Worm (Caenorhabditis elegans): ENCODE results near the gene Y61B8B.3.
"Not testable (repeated sequence)": the region's sequence is repeated elsewhere in the genome, so short reads cannot be mapped to it uniquely, and the experiment has no call there.

The Y61B8B.3 gene

ce11 chrV:17307926-17308325, 4.4 kb downstream of the Y61B8B.3 start:
- TF ChIP-seq W03F9.2 (tag; optimal IDR thresholded peaks at IDR 0.05) (no peak), him-1 (tag; optimal IDR thresholded peaks at IDR 0.05) (no peak), dao-5 (tag; optimal IDR thresholded peaks at IDR 0.05) (no peak)

ce11 chrV:17303392-17303791, 8.9 kb downstream of the Y61B8B.3 start:
- no peak for TF ChIP-seq W03F9.2 (tag; optimal IDR thresholded peaks at IDR 0.05)
- TF ChIP-seq him-1 (tag; optimal IDR thresholded peaks at IDR 0.05), result no peak
- no peak for TF ChIP-seq dao-5 (tag; optimal IDR thresholded peaks at IDR 0.05)

DNA sequence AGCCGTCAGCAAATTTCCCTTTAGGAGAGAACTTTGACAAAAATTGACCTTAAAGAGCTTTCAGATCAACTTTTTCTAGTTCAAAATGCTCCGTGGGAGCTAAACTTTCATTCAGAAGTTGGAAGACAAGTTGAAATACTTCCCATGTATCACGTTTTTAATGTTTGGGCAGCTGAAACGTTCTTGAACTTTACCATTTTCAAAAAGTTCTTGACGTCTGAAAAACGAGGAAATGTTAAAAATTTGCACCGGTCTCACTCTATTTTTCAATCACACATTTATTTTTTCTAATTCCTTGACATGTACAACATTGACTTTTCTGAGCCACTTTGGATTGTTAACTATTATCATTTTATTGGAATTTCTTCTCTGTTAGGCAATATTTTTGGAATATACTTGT, 9.5 kb downstream of the Y61B8B.3 start, which contains the start of gene sri-70:
sri-70 (plus strand) TSS at position 301 of the 400 bp plus-strand sequence.
- TF ChIP-seq W03F9.2 (tag; optimal IDR thresholded peaks at IDR 0.05), result no peak
- TF ChIP-seq dao-5 (tag; optimal IDR thresholded peaks at IDR 0.05), result no peak
- no peak for TF ChIP-seq him-1 (tag; optimal IDR thresholded peaks at IDR 0.05)

DNA sequence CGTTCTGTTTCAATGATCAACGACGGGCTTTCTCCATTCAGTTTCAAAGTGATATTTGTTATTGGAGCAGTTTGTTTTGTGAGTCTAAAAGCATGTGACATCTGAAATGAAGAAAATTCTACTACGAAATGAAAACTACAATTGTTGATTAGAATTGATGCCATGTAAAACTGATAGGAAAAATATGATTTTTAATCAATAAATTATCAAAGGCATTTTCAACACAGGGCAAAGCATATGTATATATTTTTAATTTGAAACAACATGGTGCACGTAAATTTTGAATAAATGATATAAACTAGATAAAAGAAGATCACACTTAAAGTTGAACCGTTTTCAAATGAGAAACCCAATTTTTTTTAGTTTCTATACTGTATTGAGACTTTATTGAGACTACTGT, 10.9 kb downstream of the Y61B8B.3 start, which contains the start of gene K10G4.5:
K10G4.5 (minus strand) TSS at position 101 of the 400 bp plus-strand sequence.
- TF ChIP-seq him-1 (tag; optimal IDR thresholded peaks at IDR 0.05), result no peak
- no peak for TF ChIP-seq W03F9.2 (tag; optimal IDR thresholded peaks at IDR 0.05)
- TF ChIP-seq dao-5 (tag; optimal IDR thresholded peaks at IDR 0.05), result no peak

DNA sequence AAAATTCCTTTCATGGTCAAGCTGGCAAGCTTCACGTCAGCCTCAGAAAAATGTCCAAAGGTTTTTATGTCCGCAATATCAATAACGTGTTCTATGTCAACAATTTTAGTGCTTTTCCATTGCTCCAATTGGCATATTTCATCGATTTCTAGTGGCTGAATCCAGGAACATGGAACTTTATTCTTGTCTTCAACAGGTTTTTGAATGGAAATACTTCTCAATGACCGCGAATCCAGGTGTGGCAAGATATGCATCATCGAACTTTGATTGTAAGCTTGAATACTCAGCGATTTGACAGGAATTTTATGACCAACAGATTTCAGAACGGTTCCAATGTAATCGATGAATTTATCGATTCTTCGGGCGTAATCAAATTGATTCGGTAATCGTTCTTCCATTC, 13.6 kb downstream of the Y61B8B.3 start:
- TF ChIP-seq him-1 (tag; optimal IDR thresholded peaks at IDR 0.05) (no peak), dao-5 (tag; optimal IDR thresholded peaks at IDR 0.05) (no peak), W03F9.2 (tag; optimal IDR thresholded peaks at IDR 0.05) (no peak)

- TF ChIP-seq him-1 (tag; optimal IDR thresholded peaks at IDR 0.05), result no peak
- TF ChIP-seq dao-5 (tag; optimal IDR thresholded peaks at IDR 0.05), result no peak
- no peak for TF ChIP-seq W03F9.2 (tag; optimal IDR thresholded peaks at IDR 0.05)
Measured at ce11 chrV:17296443-17296842, 15.8 kb downstream of the Y61B8B.3 start.

DNA sequence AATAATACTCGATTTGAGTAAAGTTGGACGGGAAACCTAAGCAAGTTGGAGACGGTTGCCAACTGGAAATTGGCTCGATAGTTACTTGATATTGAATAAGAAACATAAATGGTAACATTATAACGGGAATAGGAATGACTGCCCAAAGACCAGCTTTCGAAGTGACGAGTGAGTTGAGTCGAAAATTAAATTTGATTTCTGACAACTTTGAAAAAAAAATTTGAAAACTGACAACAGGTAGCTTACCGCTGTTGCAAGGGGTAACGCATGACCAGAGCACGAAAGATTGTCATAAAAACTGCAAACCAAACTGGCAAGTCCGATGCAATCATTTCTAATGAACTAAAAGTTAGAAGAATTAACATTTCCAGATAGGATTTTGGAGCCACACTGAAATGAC, 19.5 kb downstream of the Y61B8B.3 start:
- no peak for TF ChIP-seq dao-5 (tag; optimal IDR thresholded peaks at IDR 0.05)
- no peak for TF ChIP-seq him-1 (tag; optimal IDR thresholded peaks at IDR 0.05)
- no peak for TF ChIP-seq W03F9.2 (tag; optimal IDR thresholded peaks at IDR 0.05)

DNA sequence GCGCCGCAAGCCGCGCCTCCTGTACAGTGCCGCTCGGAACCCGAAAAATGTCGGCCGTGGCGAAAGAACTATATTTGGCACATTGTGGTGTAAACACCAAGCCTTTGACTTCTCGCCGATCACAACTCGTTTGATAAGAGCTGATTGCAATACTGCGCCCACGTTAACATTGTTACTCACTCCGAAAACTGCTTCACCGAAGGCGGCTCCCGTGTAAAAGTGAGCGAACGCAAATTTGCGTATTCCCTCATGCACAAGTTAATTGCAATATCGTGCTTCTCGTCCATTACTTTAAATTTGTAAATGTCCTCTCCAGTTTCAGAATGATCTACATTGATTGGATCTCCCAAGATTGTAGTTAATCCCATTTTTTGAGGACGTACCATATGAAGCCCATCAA, 28.1 kb downstream of the Y61B8B.3 start:
- TF ChIP-seq W03F9.2 (tag; optimal IDR thresholded peaks at IDR 0.05) (no peak), dao-5 (tag; optimal IDR thresholded peaks at IDR 0.05) (no peak), him-1 (tag; optimal IDR thresholded peaks at IDR 0.05) (no peak)

- no peak for TF ChIP-seq him-1 (tag; optimal IDR thresholded peaks at IDR 0.05)
- TF ChIP-seq dao-5 (tag; optimal IDR thresholded peaks at IDR 0.05), result no peak
- TF ChIP-seq W03F9.2 (tag; optimal IDR thresholded peaks at IDR 0.05), result no peak
Measured at ce11 chrV:17273249-17273648, 39.0 kb downstream of the Y61B8B.3 start, which contains the start of gene K10G4.10. Gene K10G4.10 (plus strand): TSS chrV:17273549.

ce11 chrV:17272112-17272511, 40.2 kb downstream of the Y61B8B.3 start:
- no peak for TF ChIP-seq him-1 (tag; optimal IDR thresholded peaks at IDR 0.05)
- TF ChIP-seq W03F9.2 (tag; optimal IDR thresholded peaks at IDR 0.05), result no peak
- TF ChIP-seq dao-5 (tag; optimal IDR thresholded peaks at IDR 0.05), result no peak

ce11 chrV:17264855-17265254, 47.4 kb downstream of the Y61B8B.3 start, which contains the start of gene K10G4.3:
Gene K10G4.3 (minus strand): TSS chrV:17264955.
- TF ChIP-seq dao-5, him-1, W03F9.2 (tag; optimal IDR thresholded peaks at IDR 0.05): not testable (repeated sequence)
